Worm (Caenorhabditis elegans): ENCODE data around the gene F29A7.6.

The F29A7.6 gene

ce11 chrII:2779253-2779652 lies 26.8 kb upstream of the F29A7.6 start, which contains the start of gene F08D12.3:
Gene F08D12.3 (plus strand): TSS chrII:2779553.
- TF ChIP-seq ets-4 (tag; optimal IDR thresholded peaks at IDR 0.05) = no peak

- TF ChIP-seq hlh-6 (tag; optimal IDR thresholded peaks at IDR 0.05) = no peak
- TF ChIP-seq pqm-1 (tag; optimal IDR thresholded peaks at IDR 0.05) = no peak
- no peak for TF ChIP-seq hlh-8 (tag; optimal IDR thresholded peaks at IDR 0.05)
Observed at ce11 chrII:2777846-2778245, 25.4 kb upstream of the F29A7.6 start, which contains the start of gene F08D12.4. Gene F08D12.4 (plus strand): TSS chrII:2778146.

- TF ChIP-seq madf-2 (tag; optimal IDR thresholded peaks at IDR 0.05) (no peak), ref-2 (tag; optimal IDR thresholded peaks at IDR 0.05) (peak; percentile 20)
Observed at ce11 chrII:2774904-2775303, 22.5 kb upstream of the F29A7.6 start, which contains the start of gene fbxb-111. Gene fbxb-111 (minus strand): TSS chrII:2775004.

DNA sequence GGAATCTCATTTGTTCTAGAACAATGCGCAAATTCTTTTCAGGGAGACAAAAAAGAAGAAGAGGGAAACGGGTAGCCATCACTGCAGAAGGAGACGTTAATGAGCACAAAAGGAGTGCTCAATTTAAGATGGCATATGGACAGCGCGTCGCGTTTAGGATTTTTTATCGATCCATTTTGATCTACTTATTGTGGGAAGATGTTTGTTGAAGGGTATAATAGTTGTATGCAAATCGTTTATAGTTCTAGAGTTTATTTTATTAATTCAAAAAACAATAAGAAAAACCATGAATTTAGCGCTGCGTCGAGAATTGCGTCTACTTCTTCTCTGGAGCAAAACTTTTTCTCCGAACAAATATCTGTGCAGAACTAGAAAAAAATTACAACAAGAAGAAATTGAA lies 21.1 kb upstream of the F29A7.6 start, which contains the start of gene sdz-9:
Gene sdz-9 (minus strand): TSS at position 101 of the 400 bp plus-strand sequence.
- TF ChIP-seq eyg-1 (tag; optimal IDR thresholded peaks at IDR 0.05) (no peak), ahr-1 (tag; optimal IDR thresholded peaks at IDR 0.05) (no peak)

DNA sequence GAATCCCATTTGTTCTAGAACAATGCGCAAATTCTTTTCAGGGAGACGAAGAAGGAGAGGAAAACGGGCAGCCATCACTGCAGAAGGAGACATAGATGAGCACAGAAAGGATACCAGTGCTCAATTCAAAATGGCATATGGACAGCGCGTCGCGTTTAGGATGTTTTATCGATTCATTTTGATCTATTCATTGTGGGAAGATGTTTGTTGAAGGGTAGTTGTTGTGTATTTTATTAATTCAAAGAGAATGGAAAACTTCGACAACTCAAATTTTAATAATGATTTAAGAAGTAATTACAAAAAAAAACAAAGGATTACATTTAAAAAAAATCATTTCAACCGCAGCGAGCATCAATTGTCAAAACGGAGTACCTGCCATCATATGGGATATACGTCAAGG lies 19.8 kb upstream of the F29A7.6 start, which contains the start of gene sdz-10:
Gene sdz-10 (minus strand): TSS at position 101 of the 400 bp plus-strand sequence.
- TF ChIP-seq pag-3 (tag; optimal IDR thresholded peaks at IDR 0.05; ENCODE audit: borderline replicate concordance) (no peak), sox-2 (GFP tag; IDR thresholded peaks at IDR 0.05) (no peak), nhr-11 (tag; optimal IDR thresholded peaks at IDR 0.05) (no peak), unc-86 (tag; optimal IDR thresholded peaks at IDR 0.05) (no peak), K02D7.2 (tag; optimal IDR thresholded peaks at IDR 0.05) (no peak), C08G9.2 (tag; optimal IDR thresholded peaks at IDR 0.05) (no peak), hlh-8 (tag; optimal IDR thresholded peaks at IDR 0.05) (no peak), madf-2 (tag; optimal IDR thresholded peaks at IDR 0.05) (no peak), K09A11.1 (tag; optimal IDR thresholded peaks at IDR 0.05; ENCODE audit: insufficient read depth) (no peak), ztf-16 (tag; optimal IDR thresholded peaks at IDR 0.05) (no peak), pha-2 (tag; optimal IDR thresholded peaks at IDR 0.05) (no peak), ceh-2 (tag; optimal IDR thresholded peaks at IDR 0.05) (no peak), ceh-18 (tag; optimal IDR thresholded peaks at IDR 0.05) (no peak), ceh-6 (GFP tag; optimal IDR thresholded peaks at IDR 0.05) (no peak), T23F11.4 (GFP tag; optimal IDR thresholded peaks at IDR 0.05) (no peak), dve-1 (tag; optimal IDR thresholded peaks at IDR 0.05) (no peak), hlh-30 (tag; optimal IDR thresholded peaks at IDR 0.05; ENCODE audit: insufficient read depth) (no peak), ceh-19 (GFP tag; optimal IDR thresholded peaks at IDR 0.05) (no peak), fkh-10 (GFP tag; optimal IDR thresholded peaks at IDR 0.05) (no peak), che-1 (tag; optimal IDR thresholded peaks at IDR 0.05) (no peak)

ce11 chrII:2770788-2771187 lies 18.4 kb upstream of the F29A7.6 start, which contains the start of gene fbxb-105:
Gene fbxb-105 (minus strand): TSS chrII:2770888.
- TF ChIP-seq che-1 (tag; optimal IDR thresholded peaks at IDR 0.05) = no peak

DNA sequence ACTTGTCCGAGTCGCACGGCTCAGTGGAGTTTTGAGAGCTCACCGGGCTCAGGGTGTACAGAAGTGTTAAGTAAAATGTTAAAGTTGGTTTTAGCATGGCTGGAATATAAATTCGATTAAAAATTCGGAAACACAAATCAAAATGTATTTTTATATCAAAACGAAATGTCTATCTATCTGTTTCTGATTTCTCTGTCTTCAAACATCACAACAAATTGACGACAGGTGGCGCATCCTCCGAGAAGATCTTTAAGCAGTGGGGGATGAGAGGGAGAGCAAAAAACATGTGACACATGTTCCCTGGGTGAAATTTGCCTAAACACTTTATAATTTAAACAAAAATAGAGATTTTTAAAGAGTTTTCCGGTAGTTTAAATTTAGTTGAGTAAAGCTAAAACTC lies 16.6 kb upstream of the F29A7.6 start, which contains the start of gene F08D12.7:
Gene F08D12.7 (minus strand): TSS at position 101 of the 400 bp plus-strand sequence.
- TF ChIP-seq sox-4 (tag; optimal IDR thresholded peaks at IDR 0.05) (no peak), ceh-6 (GFP tag; optimal IDR thresholded peaks at IDR 0.05) (no peak), mec-3 (tag; optimal IDR thresholded peaks at IDR 0.05; ENCODE audit: borderline replicate concordance) (no peak), odd-2 (tag; optimal IDR thresholded peaks at IDR 0.05) (no peak), fax-1 (tag; optimal IDR thresholded peaks at IDR 0.05) (no peak), C38D4.7 (GFP tag; optimal IDR thresholded peaks at IDR 0.05) (no peak), ceh-30 (tag; optimal IDR thresholded peaks at IDR 0.05) (no peak), pqm-1 (tag; optimal IDR thresholded peaks at IDR 0.05) (no peak), sdc-2 (tag; optimal IDR thresholded peaks at IDR 0.05) (no peak), ceh-45 (GFP tag; IDR thresholded peaks at IDR 0.05) (no peak), unc-42 (tag; optimal IDR thresholded peaks at IDR 0.05) (no peak), K09A11.1 (tag; optimal IDR thresholded peaks at IDR 0.05; ENCODE audit: insufficient read depth) (no peak), pros-1 (tag; optimal IDR thresholded peaks at IDR 0.05) (no peak), tbx-7 (tag; optimal IDR thresholded peaks at IDR 0.05) (no peak), T23F11.4 (GFP tag; optimal IDR thresholded peaks at IDR 0.05) (no peak), nhr-11 (tag; optimal IDR thresholded peaks at IDR 0.05) (no peak), C08G9.2 (tag; optimal IDR thresholded peaks at IDR 0.05) (no peak), lin-11 (tag; optimal IDR thresholded peaks at IDR 0.05) (no peak)
